Worm (Caenorhabditis elegans): ENCODE results near the gene C39D10.11.

DNA sequence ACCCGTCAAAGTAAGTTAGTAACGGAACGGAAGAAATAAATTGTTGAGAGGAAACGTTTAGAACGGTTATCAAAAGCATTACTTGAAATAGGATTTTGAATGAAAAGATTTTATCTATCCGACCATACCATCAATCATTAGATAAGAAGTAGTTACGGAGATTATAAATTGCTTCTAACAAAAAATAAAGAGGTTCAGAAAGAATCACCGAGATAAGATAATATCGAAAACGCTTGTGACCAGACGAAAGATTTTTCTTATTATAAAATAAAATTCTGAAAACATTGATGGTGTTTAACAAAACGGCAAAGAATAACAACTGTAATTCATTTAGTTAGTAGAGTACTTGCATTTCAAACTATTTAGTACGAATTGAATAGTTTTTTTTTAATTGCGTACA lies 22.2 kb upstream of the C39D10.11 start, which contains the start of gene C39D10.8:
- TF ChIP-seq elt-3 (tag; optimal IDR thresholded peaks at IDR 0.05), result no peak
- TF ChIP-seq ztf-1 (GFP tag; conservative IDR thresholded peaks at IDR 0.05), result no peak
- no peak for TF ChIP-seq aly-2 (tag; optimal IDR thresholded peaks at IDR 0.05)

Measured in whole organism, L2 larva.